Worm (Caenorhabditis elegans) whole organism, L1 larva: ENCODE data around the gene Y62E10A.23.
A peak's percentile ranks its signal among the peaks of the same experiment; 100 is the strongest.

Experiments
- C04F5.9 ChIP-seq: sonication (generic microtip); optimal IDR thresholded peaks from 2 replicates; lab custom pipeline; 2016; ENCODE audit warnings: missing genetic modification characterization, missing compliant biosample characterization
- C34B4.2 ChIP-seq: sonication (generic microtip); optimal IDR thresholded peaks from 2 replicates; lab custom pipeline; 2017; ENCODE audit warnings: mild to moderate bottlenecking, missing genetic modification characterization, missing compliant biosample characterization
- F16B12.6 ChIP-seq: fragments of 150-350 bp; optimal IDR thresholded peaks from 2 replicates; lab custom pipeline; 2014; ENCODE audit warnings: missing biosample characterization, missing genetic modification characterization
- Y116A8C.19 ChIP-seq: sonication (generic microtip); optimal IDR thresholded peaks from 2 replicates; lab custom pipeline; 2016; ENCODE audit warnings: missing compliant biosample characterization, missing genetic modification characterization, borderline replicate concordance
- ama-1 ChIP-seq: fragments of 150-350 bp; optimal IDR thresholded peaks from 2 replicates; lab custom pipeline; 2014
- ceh-63 ChIP-seq: fragments of 200-800 bp; sonication (Bioruptor generic); optimal IDR thresholded peaks from 2 replicates; lab custom pipeline; 2018; ENCODE audit warnings: mild to moderate bottlenecking, missing genetic modification characterization, missing compliant biosample characterization
- ceh-88 ChIP-seq: fragments of 200-800 bp; sonication (Bioruptor generic); IDR thresholded peaks from 2 replicates; pipeline ENCODE4 v1.3.6; 2022; ENCODE audit warnings: missing genetic modification characterization, missing compliant biosample characterization
- ces-1 ChIP-seq: fragments of 150-350 bp; optimal IDR thresholded peaks from 2 replicates; lab custom pipeline; 2014; ENCODE audit warnings: missing biosample characterization, missing genetic modification reagents, missing genetic modification characterization
- dsc-1 ChIP-seq: sonication (generic microtip); optimal IDR thresholded peaks from 2 replicates; lab custom pipeline; 2016; ENCODE audit warnings: mild to moderate bottlenecking, missing genetic modification characterization, missing compliant biosample characterization
- efl-1 ChIP-seq, 4 experiments: fragments of 150-350 bp; optimal IDR thresholded peaks in 3 of 4; peaks in 1 of 4; 1 replicate in 1 of 4; 2 replicates in 3 of 4; lab custom pipeline; 2014; ENCODE audit warnings: missing biosample characterization in 2 of 4, missing genetic modification characterization in 2 of 4, missing genetic modification reagents in 2 of 4
- efl-3 ChIP-seq: fragments of 200-800 bp; sonication (Bioruptor generic); optimal IDR thresholded peaks from 2 replicates; lab custom pipeline; 2018; ENCODE audit warnings: mild to moderate bottlenecking, missing genetic modification characterization, missing compliant biosample characterization
- egl-13 ChIP-seq: sonication (generic microtip); optimal IDR thresholded peaks from 2 replicates; lab custom pipeline; 2016; ENCODE audit warnings: missing genotype, missing genetic modification reagents, missing genetic modification characterization, missing compliant biosample characterization
- egl-27 ChIP-seq, 2 experiments: fragments of 150-350 bp in 1 of 2; sonication (generic microtip); optimal IDR thresholded peaks; 3 replicates each; lab custom pipeline; 2017 to 2018; ENCODE audit warnings: missing biosample characterization in 2 of 2, missing genetic modification characterization in 2 of 2, missing genetic modification reagents in 2 of 2
- elt-2 ChIP-seq: sonication (generic microtip); optimal IDR thresholded peaks from 2 replicates; lab custom pipeline; 2016; ENCODE audit warnings: missing genetic modification characterization, mild to moderate bottlenecking, inconsistent platforms, missing compliant biosample characterization, missing genetic modification reagents
- ets-5 ChIP-seq: fragments of 200-800 bp; sonication (Bioruptor generic); IDR thresholded peaks from 2 replicates; pipeline ENCODE4 v1.3.6; 2022; ENCODE audit warnings: missing genetic modification characterization, missing compliant biosample characterization
- fkh-10 ChIP-seq: sonication (generic microtip); optimal IDR thresholded peaks from 2 replicates; lab custom pipeline; 2017; ENCODE audit warnings: missing biosample characterization, missing genetic modification reagents, missing genetic modification characterization
- fkh-8 ChIP-seq: sonication (generic microtip); optimal IDR thresholded peaks from 2 replicates; lab custom pipeline; 2016; ENCODE audit warnings: mild to moderate bottlenecking, missing genetic modification characterization, missing compliant biosample characterization
- fos-1 ChIP-seq: fragments of 150-350 bp; optimal IDR thresholded peaks from 2 replicates; lab custom pipeline; 2014; ENCODE audit warnings: missing biosample characterization, missing genetic modification characterization
- hlh-17 ChIP-seq: fragments of 200-800 bp; sonication (Bioruptor generic); optimal IDR thresholded peaks from 2 replicates; lab custom pipeline; 2018; ENCODE audit warnings: missing genetic modification characterization, mild to moderate bottlenecking, missing compliant biosample characterization, moderate library complexity, borderline replicate concordance
- hlh-4 ChIP-seq: sonication (generic microtip); optimal IDR thresholded peaks from 2 replicates; lab custom pipeline; 2016; ENCODE audit warnings: mild to moderate bottlenecking, missing genetic modification characterization, missing compliant biosample characterization
- irx-1 ChIP-seq: sonication (generic microtip); optimal IDR thresholded peaks from 2 replicates; lab custom pipeline; 2016; ENCODE audit warnings: missing genetic modification characterization, missing compliant biosample characterization
- jun-1 ChIP-seq: fragments of 150-350 bp; optimal IDR thresholded peaks from 2 replicates; lab custom pipeline; 2014; ENCODE audit warnings: missing biosample characterization, missing genetic modification reagents, missing genetic modification characterization
- lin-14 ChIP-seq: fragments of 200-800 bp; sonication (Bioruptor generic); optimal IDR thresholded peaks from 2 replicates; lab custom pipeline; 2018; ENCODE audit warnings: mild to moderate bottlenecking, missing genetic modification characterization, moderate library complexity, missing compliant biosample characterization
- lin-15B ChIP-seq: fragments of 150-350 bp; sonication (generic microtip); optimal IDR thresholded peaks from 3 replicates; lab custom pipeline; 2014; ENCODE audit warnings: missing biosample characterization, missing genetic modification characterization
- lin-35 ChIP-seq, 2 experiments: fragments of 150-350 bp; optimal IDR thresholded peaks; 2 replicates each; lab custom pipeline; 2014; ENCODE audit warnings: missing biosample characterization in 2 of 2, missing genetic modification characterization in 2 of 2, missing genetic modification reagents in 2 of 2
- lir-3 ChIP-seq: sonication (generic microtip); optimal IDR thresholded peaks from 2 replicates; lab custom pipeline; 2016; ENCODE audit warnings: mild to moderate bottlenecking, missing genetic modification characterization, moderate library complexity, missing compliant biosample characterization; ENCODE audit not compliant: poor library complexity
- mdl-1 ChIP-seq, 2 experiments: fragments of 150-350 bp; optimal IDR thresholded peaks; 2 replicates each; lab custom pipeline; 2014 to 2017; ENCODE audit warnings: missing biosample characterization in 2 of 2, missing genetic modification characterization in 2 of 2, inconsistent platforms in 1 of 2
- mef-2 ChIP-seq: fragments of 150-350 bp; optimal IDR thresholded peaks from 2 replicates; lab custom pipeline; 2014; ENCODE audit warnings: missing biosample characterization, missing genetic modification characterization
- nhr-11 ChIP-seq: fragments of 150-350 bp; optimal IDR thresholded peaks from 2 replicates; lab custom pipeline; 2014; ENCODE audit warnings: missing biosample characterization, missing genetic modification characterization
- nhr-12 ChIP-seq: sonication (generic microtip); optimal IDR thresholded peaks from 2 replicates; lab custom pipeline; 2017; ENCODE audit warnings: missing biosample characterization, missing genetic modification characterization
- nhr-20 ChIP-seq: sonication (generic microtip); optimal IDR thresholded peaks from 2 replicates; lab custom pipeline; 2016; ENCODE audit warnings: mild to moderate bottlenecking, missing genetic modification characterization, missing compliant biosample characterization
- nhr-237 ChIP-seq: fragments of 150-350 bp; optimal IDR thresholded peaks from 2 replicates; lab custom pipeline; 2014; ENCODE audit warnings: missing biosample characterization, missing genetic modification characterization
- nhr-71 ChIP-seq: sonication (generic microtip); optimal IDR thresholded peaks from 2 replicates; lab custom pipeline; 2016; ENCODE audit warnings: mild to moderate bottlenecking, missing genetic modification characterization, moderate library complexity, missing compliant biosample characterization
- nhr-77 ChIP-seq: fragments of 150-350 bp; optimal IDR thresholded peaks from 2 replicates; lab custom pipeline; 2014; ENCODE audit warnings: missing biosample characterization, missing genetic modification characterization
- pag-3 ChIP-seq: sonication (generic microtip); optimal IDR thresholded peaks from 2 replicates; lab custom pipeline; 2017; ENCODE audit warnings: missing genetic modification characterization, mild to moderate bottlenecking, missing compliant biosample characterization, antibody characterized with exemption, borderline replicate concordance; ENCODE audit not compliant: insufficient read depth
- pqm-1 ChIP-seq: sonication (generic microtip); optimal IDR thresholded peaks from 3 replicates; lab custom pipeline; 2017; ENCODE audit warnings: missing biosample characterization, missing genetic modification characterization
- rnt-1 ChIP-seq: sonication (generic microtip); optimal IDR thresholded peaks from 2 replicates; lab custom pipeline; 2016; ENCODE audit warnings: mild to moderate bottlenecking, missing genetic modification characterization, moderate library complexity, missing compliant biosample characterization
- skn-1 ChIP-seq: fragments of 150-350 bp; optimal IDR thresholded peaks from 2 replicates; lab custom pipeline; 2014; ENCODE audit warnings: missing biosample characterization, missing genetic modification characterization
- snpc-4 ChIP-seq: fragments of 150-350 bp; optimal IDR thresholded peaks from 2 replicates; lab custom pipeline; 2014; ENCODE audit warnings: missing biosample characterization, missing genetic modification characterization
- snu-23 ChIP-seq: sonication (generic microtip); optimal IDR thresholded peaks from 2 replicates; lab custom pipeline; 2016; ENCODE audit warnings: missing genetic modification characterization, missing compliant biosample characterization
- sox-4 ChIP-seq: sonication (generic microtip); optimal IDR thresholded peaks from 2 replicates; lab custom pipeline; 2016; ENCODE audit warnings: missing genetic modification characterization, missing compliant biosample characterization
- sup-37 ChIP-seq: fragments of 200-800 bp; sonication (Bioruptor generic); optimal IDR thresholded peaks from 2 replicates; lab custom pipeline; 2018; ENCODE audit warnings: mild to moderate bottlenecking, missing genetic modification characterization, missing compliant biosample characterization
- swsn-7 ChIP-seq: sonication (generic microtip); optimal IDR thresholded peaks from 2 replicates; lab custom pipeline; 2016; ENCODE audit warnings: missing genetic modification characterization, missing compliant biosample characterization
- tlp-1 ChIP-seq: fragments of 150-350 bp; optimal IDR thresholded peaks from 2 replicates; lab custom pipeline; 2014; ENCODE audit warnings: missing biosample characterization, missing genetic modification characterization
- unc-30 ChIP-seq: sonication (generic microtip); optimal IDR thresholded peaks from 2 replicates; lab custom pipeline; 2017; ENCODE audit warnings: missing biosample characterization, missing genetic modification characterization
- unc-62 ChIP-seq: fragments of 150-350 bp; optimal IDR thresholded peaks from 2 replicates; lab custom pipeline; 2014; ENCODE audit warnings: missing biosample characterization, missing genetic modification reagents, missing genetic modification characterization
- unc-86 ChIP-seq: sonication (generic microtip); optimal IDR thresholded peaks from 2 replicates; lab custom pipeline; 2016; ENCODE audit warnings: missing genetic modification characterization, missing compliant biosample characterization
- unc-98 ChIP-seq: fragments of 200-800 bp; sonication (Bioruptor generic); IDR thresholded peaks from 2 replicates; pipeline ENCODE4 v1.3.6; 2022; ENCODE audit warnings: missing genetic modification characterization, missing compliant biosample characterization
- vab-15 ChIP-seq: sonication (generic microtip); optimal IDR thresholded peaks from 2 replicates; lab custom pipeline; 2017; ENCODE audit warnings: missing genotype, mild to moderate bottlenecking, missing genetic modification characterization, missing compliant biosample characterization
- zag-1 ChIP-seq: fragments of 150-350 bp; optimal IDR thresholded peaks from 2 replicates; lab custom pipeline; 2014; ENCODE audit warnings: missing biosample characterization, missing genetic modification characterization
- zip-4 ChIP-seq: fragments of 200-800 bp; sonication (Bioruptor generic); optimal IDR thresholded peaks from 2 replicates; lab custom pipeline; 2018; ENCODE audit warnings: mild to moderate bottlenecking, missing genetic modification characterization, moderate library complexity, missing compliant biosample characterization
- ztf-11 ChIP-seq, 2 experiments: sonication (generic microtip); optimal IDR thresholded peaks; 2 replicates each; lab custom pipeline; 2016 to 2017; ENCODE audit warnings: missing genetic modification characterization in 2 of 2, missing biosample characterization in 1 of 2, missing compliant biosample characterization in 1 of 2
- ztf-4 ChIP-seq: fragments of 150-350 bp; optimal IDR thresholded peaks from 2 replicates; lab custom pipeline; 2014; ENCODE audit warnings: missing biosample characterization, missing genetic modification characterization

Gene Y62E10A.23

ce11 chrIV:13347232-13347715 lies 38.9 kb upstream of the Y62E10A.23 start, which contains the start of gene W02A2.9:
Gene W02A2.9, plus strand, starts transcription at chrIV:13347665.
- TF ChIP-seq vab-15 (no peak), efl-3 (GFP tag; lab: Kevin White, UChicago) (no peak), fkh-10 (GFP tag; lab: Kevin White, UChicago) (no peak), lin-15B (no peak), ceh-88 (GFP tag; lab: Robert Waterston, UW) (no peak), lir-3 (no peak), lin-14 (GFP tag; lab: Kevin White, UChicago) (no peak), ets-5 (GFP tag; lab: Robert Waterston, UW) (no peak), irx-1 (tag; lab: Kevin White, UChicago) (no peak), dsc-1 (tag; lab: Kevin White, UChicago) (no peak), unc-30 (tag; lab: Kevin White, UChicago) (no peak), unc-86 (tag; lab: Kevin White, UChicago) (no peak), swsn-7 (tag; lab: Kevin White, UChicago) (no peak), ama-1 (no peak), ces-1 (GFP tag; lab: Kevin White, UChicago) (no peak), elt-2 (peak; percentile 95), fos-1 (tag; lab: Kevin White, UChicago) (no peak), sup-37 (GFP tag; lab: Kevin White, UChicago) (no peak), ztf-11 (tag; optimal IDR thresholded peaks at IDR 0.05; lab: Kevin White, UChicago) (no peak), nhr-237 (tag; lab: Kevin White, UChicago) (no peak), egl-27 (tag; optimal IDR thresholded peaks at IDR 0.05; lab: Kevin White, UChicago) (no peak), F16B12.6 (tag; lab: Kevin White, UChicago) (no peak), mdl-1 (tag; optimal IDR thresholded peaks at IDR 0.05; lab: Kevin White, UChicago) (no peak), skn-1 (no peak), zag-1 (no peak), zip-4 (GFP tag; lab: Kevin White, UChicago) (no peak), lin-35 (GFP tag; optimal IDR thresholded peaks at IDR 0.05; lab: Kevin White, UChicago) (peak in 1 of 2 experiments; percentile 22), nhr-71 (no peak), tlp-1 (tag; lab: Kevin White, UChicago) (peak; percentile 30), C34B4.2 (tag; lab: Kevin White, UChicago) (no peak), fkh-8 (no peak), rnt-1 (no peak), pqm-1 (no peak), snu-23 (no peak), nhr-11 (tag; lab: Kevin White, UChicago) (no peak), C04F5.9 (no peak), unc-98 (GFP tag; lab: Robert Waterston, UW) (no peak), nhr-20 (peak; percentile 19), jun-1 (peak; percentile 57), hlh-4 (tag; lab: Kevin White, UChicago) (no peak), egl-13 (tag; lab: Kevin White, UChicago) (no peak), nhr-12 (no peak), pag-3 (tag; lab: Kevin White, UChicago) (no peak), Y116A8C.19 (tag; lab: Kevin White, UChicago) (no peak), hlh-17 (GFP tag; lab: Kevin White, UChicago) (no peak), unc-62 (GFP tag; lab: Kevin White, UChicago) (no peak), ceh-63 (GFP tag; lab: Kevin White, UChicago) (no peak), ztf-4 (no peak), efl-1 (optimal IDR thresholded peaks at IDR 0.05; lab: Kevin White, UChicago) (no peak), efl-1 (GFP tag; optimal IDR thresholded peaks at IDR 0.05 in 1 of 2; lab: Kevin White, UChicago) (peak in 1 of 2 experiments; percentile 56), snpc-4 (tag; lab: Kevin White, UChicago) (no peak), mef-2 (no peak), nhr-77 (tag; lab: Kevin White, UChicago) (no peak), sox-4 (tag; lab: Kevin White, UChicago) (no peak)
